Worm (Caenorhabditis elegans) whole organism, mixed stage, embryonic: ENCODE results near the gene ubxn-4.

Source experiments
- M03D4.4 ChIP-seq: sonication (generic microtip); optimal IDR thresholded peaks from 2 replicates; lab custom pipeline; 2017; ENCODE audit warnings: mild to moderate bottlenecking, missing genetic modification characterization, missing compliant biosample characterization
- bed-3 ChIP-seq: fragments of 200-800 bp; sonication (Bioruptor generic); optimal IDR thresholded peaks from 3 replicates; lab custom pipeline; 2018; ENCODE audit warnings: mild to moderate bottlenecking, missing genetic modification characterization, moderate library complexity, missing compliant biosample characterization
- blmp-1 ChIP-seq: fragments of 150-350 bp; optimal IDR thresholded peaks from 2 replicates; lab custom pipeline; 2014; ENCODE audit warnings: missing biosample characterization, missing genetic modification characterization
- ceh-39 ChIP-seq: fragments of 150-350 bp; optimal IDR thresholded peaks from 2 replicates; lab custom pipeline; 2014; ENCODE audit warnings: missing biosample characterization, missing genetic modification characterization
- ceh-43 ChIP-seq: fragments of 200-800 bp; sonication (Bioruptor generic); optimal IDR thresholded peaks from 2 replicates; lab custom pipeline; 2018; ENCODE audit warnings: mild to moderate bottlenecking, missing genetic modification characterization, moderate library complexity, missing compliant biosample characterization
- ceh-83 ChIP-seq: fragments of 200-800 bp; sonication (Bioruptor generic); optimal IDR thresholded peaks from 2 replicates; lab custom pipeline; 2018; ENCODE audit warnings: mild to moderate bottlenecking, missing genetic modification characterization, missing compliant biosample characterization
- ces-1 ChIP-seq: fragments of 150-350 bp; optimal IDR thresholded peaks from 2 replicates; lab custom pipeline; 2014; ENCODE audit warnings: missing biosample characterization, missing genetic modification reagents, missing genetic modification characterization
- cnd-1 ChIP-seq: fragments of 200-800 bp; sonication (Bioruptor generic); optimal IDR thresholded peaks from 2 replicates; lab custom pipeline; 2018; ENCODE audit warnings: mild to moderate bottlenecking, missing genetic modification characterization, missing compliant biosample characterization
- drap-1 ChIP-seq: fragments of 200-800 bp; sonication (Bioruptor generic); optimal IDR thresholded peaks from 3 replicates; lab custom pipeline; 2018; ENCODE audit warnings: mild to moderate bottlenecking, missing genetic modification characterization, missing compliant biosample characterization
- elt-1 ChIP-seq: sonication (generic microtip); optimal IDR thresholded peaks from 2 replicates; lab custom pipeline; 2017; ENCODE audit warnings: missing genetic modification characterization, mild to moderate bottlenecking, missing compliant biosample characterization, antibody characterized with exemption, moderate library complexity, borderline replicate concordance; ENCODE audit not compliant: insufficient read depth
- elt-3 ChIP-seq: fragments of 150-350 bp; optimal IDR thresholded peaks from 2 replicates; lab custom pipeline; 2014; ENCODE audit warnings: missing biosample characterization, missing genetic modification characterization
- flh-1 ChIP-seq: fragments of 200-800 bp; sonication (Bioruptor generic); optimal IDR thresholded peaks from 2 replicates; lab custom pipeline; 2018; ENCODE audit warnings: mild to moderate bottlenecking, missing genetic modification characterization, moderate library complexity, missing compliant biosample characterization
- ham-2 ChIP-seq: fragments of 200-800 bp; sonication (Bioruptor generic); optimal IDR thresholded peaks from 2 replicates; lab custom pipeline; 2018; ENCODE audit warnings: mild to moderate bottlenecking, missing genetic modification characterization, missing compliant biosample characterization
- hlh-1 ChIP-seq: fragments of 150-350 bp; optimal IDR thresholded peaks from 2 replicates; lab custom pipeline; 2014; ENCODE audit warnings: missing biosample characterization, missing genetic modification reagents, missing genetic modification characterization
- lin-13 ChIP-seq: fragments of 150-350 bp; optimal IDR thresholded peaks from 2 replicates; lab custom pipeline; 2014; ENCODE audit warnings: missing biosample characterization, missing genetic modification characterization
- lin-32 ChIP-seq: fragments of 200-800 bp; sonication (Bioruptor generic); optimal IDR thresholded peaks from 2 replicates; lab custom pipeline; 2018; ENCODE audit warnings: mild to moderate bottlenecking, missing genetic modification characterization, missing compliant biosample characterization
- lsy-2 ChIP-seq: fragments of 150-350 bp; optimal IDR thresholded peaks from 2 replicates; lab custom pipeline; 2014; ENCODE audit warnings: missing biosample characterization, missing genetic modification characterization
- mab-5 ChIP-seq: fragments of 150-350 bp; optimal IDR thresholded peaks from 2 replicates; lab custom pipeline; 2014; ENCODE audit warnings: missing biosample characterization, missing genetic modification characterization
- mep-1 ChIP-seq: fragments of 150-350 bp; optimal IDR thresholded peaks from 2 replicates; lab custom pipeline; 2017; ENCODE audit warnings: missing biosample characterization, missing genetic modification reagents, missing genetic modification characterization, inconsistent platforms
- mls-2 ChIP-seq: sonication (generic microtip); optimal IDR thresholded peaks from 2 replicates; lab custom pipeline; 2016; ENCODE audit warnings: mild to moderate bottlenecking, missing genetic modification characterization, moderate library complexity, missing compliant biosample characterization
- nhr-12 ChIP-seq: fragments of 150-350 bp; optimal IDR thresholded peaks from 2 replicates; lab custom pipeline; 2014; ENCODE audit warnings: missing biosample characterization, missing genetic modification characterization
- nhr-2 ChIP-seq: fragments of 150-350 bp; optimal IDR thresholded peaks from 2 replicates; lab custom pipeline; 2014; ENCODE audit warnings: missing biosample characterization, missing genetic modification characterization
- nhr-237 ChIP-seq: fragments of 150-350 bp; optimal IDR thresholded peaks from 2 replicates; lab custom pipeline; 2014; ENCODE audit warnings: missing biosample characterization, missing genetic modification characterization
- nhr-28 ChIP-seq: fragments of 150-350 bp; optimal IDR thresholded peaks from 2 replicates; lab custom pipeline; 2014; ENCODE audit warnings: missing biosample characterization, missing genetic modification characterization
- nhr-76 ChIP-seq: sonication (generic microtip); optimal IDR thresholded peaks from 2 replicates; lab custom pipeline; 2017; ENCODE audit warnings: missing biosample characterization, missing genetic modification characterization
- pha-4 ChIP-seq: fragments of 150-350 bp; optimal IDR thresholded peaks from 2 replicates; lab custom pipeline; 2018; ENCODE audit warnings: missing biosample characterization, missing genetic modification reagents, missing genetic modification characterization
- sem-2 ChIP-seq: fragments of 200-800 bp; sonication (Bioruptor generic); optimal IDR thresholded peaks from 2 replicates; lab custom pipeline; 2018; ENCODE audit warnings: mild to moderate bottlenecking, missing genetic modification characterization, missing compliant biosample characterization
- snpc-4 ChIP-seq: fragments of 150-350 bp; optimal IDR thresholded peaks from 2 replicates; lab custom pipeline; 2014; ENCODE audit warnings: missing biosample characterization, missing genetic modification characterization
- sptf-1 ChIP-seq: sonication (generic microtip); optimal IDR thresholded peaks from 2 replicates; lab custom pipeline; 2017; ENCODE audit warnings: mild to moderate bottlenecking, missing genetic modification characterization, moderate library complexity, missing compliant biosample characterization
- tbx-8 ChIP-seq: fragments of 200-800 bp; sonication (Bioruptor generic); optimal IDR thresholded peaks from 2 replicates; lab custom pipeline; 2018; ENCODE audit warnings: mild to moderate bottlenecking, missing genetic modification characterization, moderate library complexity, missing compliant biosample characterization
- unc-120 ChIP-seq: sonication (generic microtip); optimal IDR thresholded peaks from 2 replicates; lab custom pipeline; 2017; ENCODE audit warnings: missing genetic modification characterization, missing compliant biosample characterization; ENCODE audit not compliant: poor library complexity, severe bottlenecking
- unc-39 ChIP-seq: fragments of 150-350 bp; optimal IDR thresholded peaks from 2 replicates; lab custom pipeline; 2014; ENCODE audit warnings: missing biosample characterization, missing genetic modification characterization
- unc-62 ChIP-seq: fragments of 150-350 bp; optimal IDR thresholded peaks from 2 replicates; lab custom pipeline; 2014; ENCODE audit warnings: missing biosample characterization, missing genetic modification reagents, missing genetic modification characterization
- zip-8 ChIP-seq: fragments of 150-350 bp; optimal IDR thresholded peaks from 2 replicates; lab custom pipeline; 2014; ENCODE audit warnings: missing biosample characterization, missing genetic modification characterization
- ztf-11 ChIP-seq: fragments of 150-350 bp; optimal IDR thresholded peaks from 2 replicates; lab custom pipeline; 2014; ENCODE audit warnings: missing biosample characterization, missing genetic modification characterization

Gene ubxn-4

ce11 chrIII:8426271-8426670, 20.9 kb upstream of the ubxn-4 start, which contains the start of gene cec-1:
TSS of gene cec-1 (plus strand) at chrIII:8426333.
- TF ChIP-seq ces-1: peak; percentile 74
- TF ChIP-seq mls-2 (tag; lab: Kevin White, UChicago): no peak
- TF ChIP-seq sptf-1 (tag; lab: Kevin White, UChicago): no peak

- TF ChIP-seq nhr-2 (tag; lab: Kevin White, UChicago) (peak; percentile 1), bed-3 (GFP tag; lab: Kevin White, UChicago) (no peak), nhr-12 (tag; lab: Kevin White, UChicago) (no peak), ces-1 (peak; percentile 23), unc-39 (no peak), lsy-2 (tag; lab: Kevin White, UChicago) (peak; percentile 29), unc-120 (tag; lab: Kevin White, UChicago) (peak; percentile 19), mls-2 (tag; lab: Kevin White, UChicago) (peak; percentile 53), hlh-1 (tag; lab: Kevin White, UChicago) (peak; percentile 22), blmp-1 (tag; lab: Kevin White, UChicago) (no peak), drap-1 (peak; percentile 49), sptf-1 (tag; lab: Kevin White, UChicago) (peak; percentile 9), ceh-43 (no peak), mab-5 (tag; lab: Kevin White, UChicago) (no peak), ham-2 (GFP tag; lab: Kevin White, UChicago) (peak; percentile 57), flh-1 (GFP tag; lab: Kevin White, UChicago) (no peak), cnd-1 (tag; lab: Kevin White, UChicago) (peak; percentile 50), zip-8 (tag; lab: Kevin White, UChicago) (no peak), nhr-237 (tag; lab: Kevin White, UChicago) (no peak), sem-2 (GFP tag; lab: Kevin White, UChicago) (no peak), lin-13 (tag; lab: Kevin White, UChicago) (no peak), nhr-28 (no peak), unc-62 (GFP tag; lab: Kevin White, UChicago) (peak; percentile 48), mep-1 (tag; lab: Kevin White, UChicago) (peak; percentile 36), nhr-76 (tag; lab: Kevin White, UChicago) (no peak), pha-4 (tag; lab: Kevin White, UChicago) (peak; percentile 21), ztf-11 (tag; lab: Kevin White, UChicago) (no peak)
Measured at ce11 chrIII:8425076-8425475, 19.7 kb upstream of the ubxn-4 start.

- TF ChIP-seq cnd-1 (tag; lab: Kevin White, UChicago) (no peak), lin-13 (tag; lab: Kevin White, UChicago) (no peak), ceh-83 (GFP tag; lab: Kevin White, UChicago) (no peak)
- TF ChIP-seq, all 35 proteins: peak for 0
Measured at ce11 chrIII:8417968-8418267, 12.6 kb upstream of the ubxn-4 start, which contains the start of gene sor-1. TSS of gene sor-1 (plus strand) at chrIII:8418168.

- peak; percentile 98 for TF ChIP-seq unc-62 (GFP tag; lab: Kevin White, UChicago)
- no peak for TF ChIP-seq elt-3 (tag; lab: Kevin White, UChicago)
- TF ChIP-seq mls-2 (tag; lab: Kevin White, UChicago): peak; percentile 83
- TF ChIP-seq nhr-76 (tag; lab: Kevin White, UChicago): no peak
- TF ChIP-seq ceh-39 (tag; lab: Kevin White, UChicago): peak; percentile 95
- TF ChIP-seq sptf-1 (tag; lab: Kevin White, UChicago): peak; percentile 54
- TF ChIP-seq sem-2 (GFP tag; lab: Kevin White, UChicago): no peak
- TF ChIP-seq snpc-4 (tag; lab: Kevin White, UChicago): no peak
- no peak for TF ChIP-seq blmp-1 (tag; lab: Kevin White, UChicago)
- TF ChIP-seq lin-13 (tag; lab: Kevin White, UChicago): peak; percentile 64
- no peak for TF ChIP-seq bed-3 (GFP tag; lab: Kevin White, UChicago)
- peak; percentile 78 for TF ChIP-seq unc-39
- TF ChIP-seq nhr-28: no peak
- peak; percentile 75 for TF ChIP-seq nhr-237 (tag; lab: Kevin White, UChicago)
- no peak for TF ChIP-seq flh-1 (GFP tag; lab: Kevin White, UChicago)
- peak; percentile 81 for TF ChIP-seq ztf-11 (tag; lab: Kevin White, UChicago)
- TF ChIP-seq nhr-2 (tag; lab: Kevin White, UChicago): peak; percentile 13
- TF ChIP-seq drap-1: peak; percentile 44
- peak; percentile 92 for TF ChIP-seq unc-120 (tag; lab: Kevin White, UChicago)
- TF ChIP-seq hlh-1 (tag; lab: Kevin White, UChicago): peak; percentile 45
- no peak for TF ChIP-seq cnd-1 (tag; lab: Kevin White, UChicago)
- peak; percentile 61 for TF ChIP-seq ceh-83 (GFP tag; lab: Kevin White, UChicago)
- TF ChIP-seq ceh-43: peak; percentile 23
- peak; percentile 71 for TF ChIP-seq M03D4.4 (tag; lab: Kevin White, UChicago)
- TF ChIP-seq zip-8 (tag; lab: Kevin White, UChicago): no peak
- TF ChIP-seq lin-32 (GFP tag; lab: Kevin White, UChicago): no peak
- TF ChIP-seq elt-1: no peak
- peak; percentile 91 for TF ChIP-seq pha-4 (tag; lab: Kevin White, UChicago)
- TF ChIP-seq mep-1 (tag; lab: Kevin White, UChicago): peak; percentile 62
- TF ChIP-seq lsy-2 (tag; lab: Kevin White, UChicago): peak; percentile 96
- TF ChIP-seq ham-2 (GFP tag; lab: Kevin White, UChicago): peak; percentile 86
- TF ChIP-seq ces-1: peak; percentile 96
- peak; percentile 61 for TF ChIP-seq nhr-12 (tag; lab: Kevin White, UChicago)
- peak; percentile 46 for TF ChIP-seq mab-5 (tag; lab: Kevin White, UChicago)
- no peak for TF ChIP-seq tbx-8 (GFP tag; lab: Kevin White, UChicago)
Measured at ce11 chrIII:8417192-8417967, 12.0 kb upstream of the ubxn-4 start.
